Worm (Caenorhabditis elegans) whole organism, late embryonic: ENCODE measurements around the gene hmg-1.2.
A peak's percentile ranks its signal among the peaks of the same experiment; 100 is the strongest.

Experiments
- C08G9.2 ChIP-seq: sonication (generic microtip); optimal IDR thresholded peaks from 2 replicates; lab custom pipeline; 2016; ENCODE audit warnings: mild to moderate bottlenecking, missing genetic modification characterization, moderate library complexity, missing compliant biosample characterization
- C38D4.7 ChIP-seq: fragments of 200-800 bp; sonication (Bioruptor generic); optimal IDR thresholded peaks from 2 replicates; lab custom pipeline; 2018; ENCODE audit warnings: mild to moderate bottlenecking, missing genetic modification characterization, moderate library complexity, missing compliant biosample characterization
- F13H6.1 ChIP-seq: sonication (generic microtip); optimal IDR thresholded peaks from 2 replicates; lab custom pipeline; 2016; ENCODE audit warnings: missing genetic modification characterization, missing compliant biosample characterization
- K02D7.2 ChIP-seq: sonication (generic microtip); optimal IDR thresholded peaks from 2 replicates; lab custom pipeline; 2017; ENCODE audit warnings: mild to moderate bottlenecking, missing genetic modification characterization, missing compliant biosample characterization
- ceh-14 ChIP-seq: sonication (generic microtip); optimal IDR thresholded peaks from 2 replicates; lab custom pipeline; 2016; ENCODE audit warnings: missing genotype, missing genetic modification characterization, missing compliant biosample characterization
- ceh-18 ChIP-seq: sonication (generic microtip); optimal IDR thresholded peaks from 2 replicates; lab custom pipeline; 2016; ENCODE audit warnings: missing genetic modification characterization, missing compliant biosample characterization
- ceh-2 ChIP-seq: sonication (generic microtip); optimal IDR thresholded peaks from 2 replicates; lab custom pipeline; 2016; ENCODE audit warnings: missing genotype, missing genetic modification characterization, missing compliant biosample characterization
- ceh-22 ChIP-seq: sonication (generic microtip); optimal IDR thresholded peaks from 2 replicates; lab custom pipeline; 2017; ENCODE audit warnings: missing biosample characterization, missing genetic modification characterization
- ceh-30 ChIP-seq: fragments of 150-350 bp; optimal IDR thresholded peaks from 2 replicates; lab custom pipeline; 2014; ENCODE audit warnings: missing biosample characterization, missing genetic modification characterization
- ceh-31 ChIP-seq: sonication (generic microtip); optimal IDR thresholded peaks from 2 replicates; lab custom pipeline; 2016; ENCODE audit warnings: missing genetic modification characterization, missing compliant biosample characterization
- ceh-34 ChIP-seq: sonication (generic microtip); optimal IDR thresholded peaks from 2 replicates; lab custom pipeline; 2016; ENCODE audit warnings: mild to moderate bottlenecking, missing genetic modification characterization, missing compliant biosample characterization
- ceh-45 ChIP-seq: fragments of 200-800 bp; sonication (Bioruptor generic); IDR thresholded peaks from 2 replicates; pipeline ENCODE4 v1.3.6; 2022; ENCODE audit warnings: missing genetic modification reagents, missing genetic modification characterization, missing compliant biosample characterization
- ceh-48 ChIP-seq: sonication (generic microtip); optimal IDR thresholded peaks from 2 replicates; lab custom pipeline; 2016; ENCODE audit warnings: missing genetic modification characterization, inconsistent platforms, missing compliant biosample characterization
- ceh-6 ChIP-seq: fragments of 200-800 bp; sonication (Bioruptor generic); optimal IDR thresholded peaks from 2 replicates; lab custom pipeline; 2018; ENCODE audit warnings: mild to moderate bottlenecking, missing genetic modification characterization, missing compliant biosample characterization
- che-1 ChIP-seq: sonication (generic microtip); optimal IDR thresholded peaks from 2 replicates; lab custom pipeline; 2016; ENCODE audit warnings: mild to moderate bottlenecking, missing genetic modification characterization, missing compliant biosample characterization
- dmd-4 ChIP-seq: sonication (generic microtip); optimal IDR thresholded peaks from 2 replicates; lab custom pipeline; 2016; ENCODE audit warnings: borderline replicate concordance, missing genetic modification characterization, missing compliant biosample characterization
- elt-2 ChIP-seq: sonication (generic microtip); optimal IDR thresholded peaks from 2 replicates; lab custom pipeline; 2016; ENCODE audit warnings: missing genetic modification reagents, missing genetic modification characterization, missing compliant biosample characterization
- ets-4 ChIP-seq: sonication (generic microtip); optimal IDR thresholded peaks from 2 replicates; lab custom pipeline; 2016; ENCODE audit warnings: missing genetic modification characterization, missing compliant biosample characterization
- eyg-1 ChIP-seq: sonication (generic microtip); optimal IDR thresholded peaks from 2 replicates; lab custom pipeline; 2016; ENCODE audit warnings: missing genotype, missing genetic modification characterization, missing compliant biosample characterization
- fax-1 ChIP-seq: sonication (generic microtip); optimal IDR thresholded peaks from 2 replicates; lab custom pipeline; 2016; ENCODE audit warnings: missing genotype, missing genetic modification characterization, missing compliant biosample characterization
- fkh-6 ChIP-seq: sonication (generic microtip); optimal IDR thresholded peaks from 2 replicates; lab custom pipeline; 2016; ENCODE audit warnings: missing genetic modification characterization, missing compliant biosample characterization
- gmeb-2 ChIP-seq: sonication (generic microtip); optimal IDR thresholded peaks from 2 replicates; lab custom pipeline; 2016; ENCODE audit warnings: missing genetic modification characterization, inconsistent platforms, missing compliant biosample characterization
- hlh-13 ChIP-seq: fragments of 200-800 bp; sonication (Bioruptor generic); optimal IDR thresholded peaks from 2 replicates; lab custom pipeline; 2018; ENCODE audit warnings: mild to moderate bottlenecking, missing genetic modification characterization, missing compliant biosample characterization
- hlh-15 ChIP-seq: sonication (generic microtip); optimal IDR thresholded peaks from 2 replicates; lab custom pipeline; 2016; ENCODE audit warnings: missing genetic modification characterization, missing compliant biosample characterization
- hlh-6 ChIP-seq: sonication (generic microtip); optimal IDR thresholded peaks from 2 replicates; lab custom pipeline; 2016; ENCODE audit warnings: missing genotype, missing genetic modification characterization, missing compliant biosample characterization
- hlh-8 ChIP-seq: sonication (generic microtip); optimal IDR thresholded peaks from 2 replicates; lab custom pipeline; 2016; ENCODE audit warnings: missing genotype, missing genetic modification characterization, missing compliant biosample characterization
- lim-6 ChIP-seq: sonication (generic microtip); optimal IDR thresholded peaks from 2 replicates; lab custom pipeline; 2016; ENCODE audit warnings: missing genetic modification characterization, missing compliant biosample characterization
- mec-3 ChIP-seq: sonication (generic microtip); optimal IDR thresholded peaks from 2 replicates; lab custom pipeline; 2016; ENCODE audit warnings: borderline replicate concordance, missing genetic modification characterization, missing compliant biosample characterization
- nhr-11 ChIP-seq: fragments of 150-350 bp; optimal IDR thresholded peaks from 2 replicates; lab custom pipeline; 2014; ENCODE audit warnings: missing biosample characterization, missing genetic modification characterization
- nhr-232 ChIP-seq: sonication (generic microtip); optimal IDR thresholded peaks from 2 replicates; lab custom pipeline; 2016; ENCODE audit warnings: missing genetic modification characterization, missing compliant biosample characterization
- pag-3 ChIP-seq: sonication (generic microtip); optimal IDR thresholded peaks from 2 replicates; lab custom pipeline; 2016; ENCODE audit warnings: missing compliant biosample characterization, missing genetic modification characterization, borderline replicate concordance
- pax-1 ChIP-seq: fragments of 150-350 bp; optimal IDR thresholded peaks from 2 replicates; lab custom pipeline; 2014; ENCODE audit warnings: missing biosample characterization, missing genetic modification characterization
- pros-1 ChIP-seq: fragments of 150-350 bp; optimal IDR thresholded peaks from 2 replicates; lab custom pipeline; 2014; ENCODE audit warnings: missing biosample characterization, missing genetic modification reagents, missing genetic modification characterization
- ref-2 ChIP-seq: sonication (generic microtip); optimal IDR thresholded peaks from 2 replicates; lab custom pipeline; 2016; ENCODE audit warnings: missing genetic modification characterization, missing compliant biosample characterization
- rnt-1 ChIP-seq: sonication (generic microtip); optimal IDR thresholded peaks from 2 replicates; lab custom pipeline; 2016; ENCODE audit warnings: missing genetic modification characterization, missing compliant biosample characterization
- sdc-2 ChIP-seq: sonication (generic microtip); optimal IDR thresholded peaks from 2 replicates; lab custom pipeline; 2016; ENCODE audit warnings: missing genotype, missing genetic modification characterization, missing compliant biosample characterization
- sox-2 ChIP-seq: fragments of 200-800 bp; sonication (Bioruptor generic); IDR thresholded peaks from 2 replicates; pipeline ENCODE4 v1.3.6; 2022; ENCODE audit warnings: missing genetic modification reagents, missing genetic modification characterization, missing compliant biosample characterization
- tbx-2 ChIP-seq: sonication (generic microtip); optimal IDR thresholded peaks from 2 replicates; lab custom pipeline; 2016; ENCODE audit warnings: missing genetic modification characterization, missing compliant biosample characterization
- ttx-3 ChIP-seq: sonication (generic microtip); optimal IDR thresholded peaks from 2 replicates; lab custom pipeline; 2016; ENCODE audit warnings: missing genetic modification reagents, missing genetic modification characterization, missing compliant biosample characterization
- unc-42 ChIP-seq: sonication (generic microtip); optimal IDR thresholded peaks from 2 replicates; lab custom pipeline; 2016; ENCODE audit warnings: missing genotype, missing genetic modification characterization, missing compliant biosample characterization
- unc-55 ChIP-seq: sonication (generic microtip); optimal IDR thresholded peaks from 2 replicates; lab custom pipeline; 2017; ENCODE audit warnings: missing biosample characterization, missing genetic modification reagents, missing genetic modification characterization
- unc-86 ChIP-seq: sonication (generic microtip); optimal IDR thresholded peaks from 2 replicates; lab custom pipeline; 2016; ENCODE audit warnings: missing genetic modification characterization, missing compliant biosample characterization

hmg-1.2 gene

DNA sequence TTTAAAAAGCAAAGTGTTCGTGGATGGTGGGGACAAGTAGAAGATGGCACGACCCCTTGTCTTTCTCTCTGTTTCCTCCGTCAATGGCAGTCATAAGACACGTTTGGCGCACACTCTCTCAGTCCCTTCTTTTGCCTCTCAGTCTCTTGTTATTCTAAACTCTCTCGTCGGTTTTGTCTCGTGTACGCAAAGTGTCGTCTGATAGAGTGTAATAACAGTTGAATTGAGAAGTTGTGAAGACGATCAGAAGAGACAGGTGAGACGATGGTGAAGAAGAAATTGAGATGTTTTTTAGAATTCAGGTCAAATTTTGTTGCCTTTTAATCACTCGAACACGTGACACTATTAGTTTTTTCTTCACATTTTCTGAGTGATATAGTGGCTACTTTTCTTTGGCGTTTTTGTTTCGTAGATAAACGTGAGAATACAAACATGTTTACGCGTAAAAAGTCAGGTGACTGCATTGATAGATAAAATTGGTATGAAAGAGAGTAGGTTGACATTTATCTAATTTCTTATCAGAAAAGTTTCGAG, 23.0 kb downstream of the hmg-1.2 start, which contains the start of gene F47D12.9 (continued):
- TF ChIP-seq F13H6.1 (tag; lab: Kevin White, UChicago) (no peak), sox-2 (peak; percentile 25; the same call in 1 of the 2 replicates), ceh-48 (tag; lab: Kevin White, UChicago) (no peak), ttx-3 (no peak), hlh-6 (no peak), ets-4 (tag; lab: Kevin White, UChicago) (no peak), ref-2 (tag; lab: Kevin White, UChicago) (no peak), tbx-2 (tag; lab: Kevin White, UChicago) (no peak), K02D7.2 (tag; lab: Kevin White, UChicago) (no peak), che-1 (no peak), pax-1 (tag; lab: Kevin White, UChicago) (no peak), C38D4.7 (GFP tag; lab: Kevin White, UChicago) (no peak), pros-1 (tag; lab: Kevin White, UChicago) (no peak), ceh-30 (tag; lab: Kevin White, UChicago) (no peak), ceh-31 (tag; lab: Kevin White, UChicago) (peak; percentile 58), gmeb-2 (no peak), sdc-2 (tag; lab: Kevin White, UChicago) (no peak), lim-6 (tag; lab: Kevin White, UChicago) (no peak), hlh-13 (GFP tag; lab: Kevin White, UChicago) (no peak), ceh-2 (tag; lab: Kevin White, UChicago) (no peak), pag-3 (tag; lab: Kevin White, UChicago) (no peak), unc-86 (no peak), rnt-1 (tag; lab: Kevin White, UChicago) (no peak), ceh-14 (no peak), unc-55 (GFP tag; lab: Kevin White, UChicago) (peak; percentile 11), fkh-6 (tag; lab: Kevin White, UChicago) (no peak), elt-2 (peak; percentile 81), ceh-45 (no peak), nhr-232 (tag; lab: Kevin White, UChicago) (no peak)

DNA sequence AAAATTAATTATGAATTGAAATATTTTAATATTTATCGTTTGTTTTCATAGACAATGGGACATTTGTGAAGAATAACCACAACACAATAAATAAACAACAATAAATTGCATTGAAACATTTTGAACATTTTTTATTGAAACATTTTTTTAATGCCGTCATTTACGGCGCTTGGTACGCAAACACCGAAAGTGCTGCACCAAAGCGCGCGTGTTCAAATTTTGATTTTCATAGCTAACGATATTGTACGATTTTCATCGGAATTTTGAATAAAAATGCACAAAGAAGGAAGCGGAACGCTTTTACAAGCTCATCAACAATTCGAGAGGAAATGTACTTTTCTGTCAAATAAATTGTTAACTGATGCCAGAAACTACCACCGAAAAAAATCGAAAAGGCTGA, 23.6 kb downstream of the hmg-1.2 start:
- no peak for TF ChIP-seq ceh-18 (tag; lab: Kevin White, UChicago)
- no peak for TF ChIP-seq hlh-8
- no peak for TF ChIP-seq che-1
- TF ChIP-seq ceh-14: no peak
- TF ChIP-seq eyg-1 (tag; lab: Kevin White, UChicago): no peak
- TF ChIP-seq ceh-22 (tag; lab: Kevin White, UChicago): no peak
- no peak for TF ChIP-seq ref-2 (tag; lab: Kevin White, UChicago)
- TF ChIP-seq mec-3: no peak
- TF ChIP-seq gmeb-2: no peak
- no peak for TF ChIP-seq fax-1 (tag; lab: Kevin White, UChicago)
- no peak for TF ChIP-seq hlh-15
- no peak for TF ChIP-seq ceh-48 (tag; lab: Kevin White, UChicago)
- TF ChIP-seq nhr-11 (tag; lab: Kevin White, UChicago): no peak
- no peak for TF ChIP-seq ceh-6 (GFP tag; lab: Kevin White, UChicago)
- no peak for TF ChIP-seq C08G9.2 (tag; lab: Kevin White, UChicago)
- no peak for TF ChIP-seq pax-1 (tag; lab: Kevin White, UChicago)
- no peak for TF ChIP-seq C38D4.7 (GFP tag; lab: Kevin White, UChicago)
- TF ChIP-seq ceh-45: no peak
- no peak for TF ChIP-seq ceh-34 (tag; lab: Kevin White, UChicago)

ce11 chrIII:6307832-6308231, 27.7 kb downstream of the hmg-1.2 start:
- TF ChIP-seq unc-42 (tag; lab: Kevin White, UChicago): peak; percentile 56
- TF ChIP-seq ceh-31 (tag; lab: Kevin White, UChicago): no peak
- TF ChIP-seq dmd-4 (tag; lab: Kevin White, UChicago): no peak
- no peak for TF ChIP-seq elt-2
- no peak for TF ChIP-seq sdc-2 (tag; lab: Kevin White, UChicago)
